Worm (Caenorhabditis elegans): ENCODE results near the gene K08E5.6.

Gene K08E5.6

ce11 chrIII:10170265-10170664, 29.4 kb downstream of the K08E5.6 start:
- no peak for TF ChIP-seq dao-5 (tag; optimal IDR thresholded peaks at IDR 0.05)
- no peak for TF ChIP-seq W03F9.2 (tag; optimal IDR thresholded peaks at IDR 0.05)
- TF ChIP-seq him-1 (tag; optimal IDR thresholded peaks at IDR 0.05), result no peak

ce11 chrIII:10178023-10178422, 37.2 kb downstream of the K08E5.6 start:
- TF ChIP-seq dao-5 (tag; optimal IDR thresholded peaks at IDR 0.05) (no peak), W03F9.2 (tag; optimal IDR thresholded peaks at IDR 0.05) (no peak), him-1 (tag; optimal IDR thresholded peaks at IDR 0.05) (no peak)

ce11 chrIII:10178552-10178951, 37.7 kb downstream of the K08E5.6 start:
- no peak for TF ChIP-seq him-1 (tag; optimal IDR thresholded peaks at IDR 0.05)
- no peak for TF ChIP-seq W03F9.2 (tag; optimal IDR thresholded peaks at IDR 0.05)
- no peak for TF ChIP-seq dao-5 (tag; optimal IDR thresholded peaks at IDR 0.05)

- TF ChIP-seq him-1 (tag; optimal IDR thresholded peaks at IDR 0.05), result no peak
Observed at ce11 chrIII:10179444-10179843, 38.6 kb downstream of the K08E5.6 start.

ce11 chrIII:10181868-10182267, 41.0 kb downstream of the K08E5.6 start:
- TF ChIP-seq dao-5 (tag; optimal IDR thresholded peaks at IDR 0.05) (no peak), him-1 (tag; optimal IDR thresholded peaks at IDR 0.05) (no peak), W03F9.2 (tag; optimal IDR thresholded peaks at IDR 0.05) (no peak)

DNA sequence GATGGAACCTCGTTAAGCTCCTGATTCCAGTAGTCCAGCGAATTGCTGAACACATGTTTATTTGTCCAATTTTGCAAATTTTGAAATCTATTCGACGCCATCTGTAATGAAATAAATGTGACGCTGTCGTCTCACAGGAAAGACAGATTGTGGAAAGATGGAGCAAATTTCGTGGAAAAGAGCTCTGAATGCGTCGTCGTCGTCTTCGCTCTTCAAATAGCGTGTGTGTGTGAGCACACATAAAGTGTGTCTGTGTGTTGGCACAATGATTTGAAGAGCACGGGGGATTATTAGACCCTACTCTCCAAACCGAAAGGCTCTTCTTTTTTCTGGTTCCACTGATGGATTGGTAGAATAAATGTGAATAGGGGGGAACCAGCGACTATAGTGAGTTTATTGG, 45.3 kb downstream of the K08E5.6 start, which contains the start of gene unc-47:
Gene unc-47, minus strand, starts transcription at position 101 of the 400 bp plus-strand sequence.
- TF ChIP-seq dao-5 (tag; optimal IDR thresholded peaks at IDR 0.05) (no peak), W03F9.2 (tag; optimal IDR thresholded peaks at IDR 0.05) (no peak), him-1 (tag; optimal IDR thresholded peaks at IDR 0.05) (no peak)

DNA sequence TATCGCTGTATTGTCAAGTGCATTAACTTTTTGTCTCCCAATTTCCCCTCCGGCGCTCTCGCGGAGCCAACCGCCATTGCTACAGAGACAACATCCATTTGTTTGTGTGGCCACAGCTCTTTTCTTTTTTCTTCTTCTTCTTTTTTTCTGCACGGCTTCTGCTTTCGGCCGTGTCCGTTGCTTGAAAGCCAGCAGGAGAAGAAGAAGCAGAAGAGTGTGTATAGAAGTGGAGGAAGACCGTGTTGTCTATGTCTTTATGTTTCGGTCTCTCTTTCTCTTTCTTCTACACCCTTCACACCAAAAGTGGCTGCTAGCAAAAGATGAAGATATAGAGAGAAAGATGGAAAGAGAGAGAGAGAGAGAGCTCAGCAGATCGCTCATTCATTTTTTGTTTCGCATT, 47.0 kb downstream of the K08E5.6 start:
- TF ChIP-seq him-1 (tag; optimal IDR thresholded peaks at IDR 0.05) (peak; percentile 28), dao-5 (tag; optimal IDR thresholded peaks at IDR 0.05) (no peak), W03F9.2 (tag; optimal IDR thresholded peaks at IDR 0.05) (no peak)

DNA sequence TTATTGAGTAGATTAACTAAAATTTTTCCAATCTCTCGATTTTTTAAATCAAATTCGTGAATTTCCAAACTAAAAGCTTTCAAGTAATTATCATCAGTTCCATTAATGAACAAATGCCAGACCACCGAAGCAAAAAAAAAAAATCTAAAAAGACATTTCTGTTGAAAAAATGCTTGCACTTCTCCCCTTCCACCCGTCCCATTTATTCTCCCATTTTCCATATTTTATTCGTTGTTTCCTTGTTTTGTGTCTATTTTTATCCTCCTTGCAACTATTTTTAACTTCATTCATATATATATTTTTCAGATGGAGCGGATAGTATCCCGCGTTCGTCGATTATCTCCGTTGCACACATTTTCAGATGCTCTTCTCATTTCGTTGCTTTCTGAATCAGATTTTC, 48.1 kb downstream of the K08E5.6 start, which contains the start of gene epac-1:
Gene epac-1, plus strand, starts transcription at position 301 of the 400 bp plus-strand sequence.
- TF ChIP-seq him-1 (tag; optimal IDR thresholded peaks at IDR 0.05), result no peak
- no peak for TF ChIP-seq dao-5 (tag; optimal IDR thresholded peaks at IDR 0.05)
- TF ChIP-seq W03F9.2 (tag; optimal IDR thresholded peaks at IDR 0.05), result no peak
